Fruit fly (Drosophila melanogaster) whole organism, adult: Measurements from ENCODE around the gene UK114.

Source experiments
- CG14711 ChIP-seq: fragments of 200-800 bp; sonication (Bioruptor generic); optimal IDR thresholded peaks from 2 replicates; lab custom pipeline; 2018; ENCODE audit warnings: missing biosample characterization, mild to moderate bottlenecking, missing genetic modification characterization, moderate library complexity
- CG1620 ChIP-seq: fragments of 200-800 bp; sonication (Bioruptor generic); optimal IDR thresholded peaks from 2 replicates; lab custom pipeline; 2016; ENCODE audit warnings: missing biosample characterization, missing genetic modification characterization
- CG7045 ChIP-seq: fragments of 200-800 bp; sonication (Bioruptor generic); optimal IDR thresholded peaks from 2 replicates; lab custom pipeline; 2017; ENCODE audit warnings: missing biosample characterization, mild to moderate bottlenecking, missing genetic modification characterization
- CG7101 ChIP-seq: fragments of 200-800 bp; sonication (Bioruptor generic); optimal IDR thresholded peaks from 2 replicates; lab custom pipeline; 2018; ENCODE audit warnings: missing biosample characterization, mild to moderate bottlenecking, missing genetic modification characterization, moderate library complexity
- Crg-1 ChIP-seq: fragments of 200-800 bp; sonication (Bioruptor generic); optimal IDR thresholded peaks from 2 replicates; lab custom pipeline; 2016; ENCODE audit warnings: missing biosample characterization, missing genetic modification characterization
- Hr96 ChIP-seq: fragments of 200-800 bp; sonication (Bioruptor generic); optimal IDR thresholded peaks from 2 replicates; lab custom pipeline; 2016; ENCODE audit warnings: missing biosample characterization, missing genetic modification characterization
- cnc ChIP-seq, 2 experiments: fragments of >200 bp; optimal IDR thresholded peaks; 2 replicates each; lab custom pipeline; 2017
- kay ChIP-seq: fragments of 200-800 bp; sonication (Bioruptor generic); peaks from one replicate; lab custom pipeline; 2016; ENCODE audit warnings: missing biosample characterization, missing genetic modification characterization, borderline replicate concordance
- ovo ChIP-seq: fragments of 200-800 bp; sonication (Bioruptor generic); optimal IDR thresholded peaks from 2 replicates; lab custom pipeline; 2016; ENCODE audit warnings: missing biosample characterization, missing genetic modification characterization
- pad ChIP-seq: fragments of 200-800 bp; sonication (Bioruptor generic); optimal IDR thresholded peaks from 3 replicates; lab custom pipeline; 2017; ENCODE audit warnings: missing biosample characterization, missing genetic modification characterization, mild to moderate bottlenecking, moderate library complexity, missing genetic modification reagents
- tj ChIP-seq: fragments of 200-800 bp; sonication (Bioruptor generic); optimal IDR thresholded peaks from 3 replicates; lab custom pipeline; 2017; ENCODE audit warnings: missing biosample characterization, mild to moderate bottlenecking, missing genetic modification characterization, moderate library complexity

dm6 chr2L:15249006-15249513 lies 25.8 kb downstream of the UK114 start:
- TF ChIP-seq cnc (optimal IDR thresholded peaks at IDR 0.05; lab: Kevin White, UChicago) (no peak), kay (GFP tag; lab: Kevin White, UChicago) (no peak), CG1620 (GFP tag; lab: Kevin White, UChicago) (no peak), Hr96 (GFP tag; lab: Kevin White, UChicago) (no peak), ovo (GFP tag; lab: Kevin White, UChicago) (no peak), tj (GFP tag; lab: Kevin White, UChicago) (no peak), Crg-1 (GFP tag; lab: Kevin White, UChicago) (no peak), CG14711 (tag; lab: Kevin White, UChicago) (no peak), CG7101 (no peak), pad (GFP tag; lab: Kevin White, UChicago) (no peak), CG7045 (GFP tag; lab: Kevin White, UChicago) (no peak)
